Fruit fly (Drosophila melanogaster) whole organism, embryonic: ENCODE data around the gene CG3348.

ENCODE experiments used
- Blimp-1 ChIP-seq: fragments of 200-800 bp; sonication (Bioruptor generic); optimal IDR thresholded peaks from 3 replicates; lab custom pipeline; 2018; ENCODE audit warnings: missing biosample characterization, missing genetic modification characterization, mild to moderate bottlenecking, moderate library complexity, missing genetic modification reagents
- BtbVII ChIP-seq: fragments of 200-800 bp; sonication (Bioruptor generic); optimal IDR thresholded peaks from 3 replicates; lab custom pipeline; 2017; ENCODE audit warnings: missing biosample characterization, mild to moderate bottlenecking, missing genetic modification characterization
- CG10654 ChIP-seq: fragments of 200-800 bp; sonication (Bioruptor generic); optimal IDR thresholded peaks from 2 replicates; lab custom pipeline; 2016; ENCODE audit warnings: missing biosample characterization, missing genetic modification characterization
- CG11456 ChIP-seq: fragments of 200-800 bp; sonication (Bioruptor generic); IDR thresholded peaks from 3 replicates; pipeline ENCODE4 v1.3.6; 2022; ENCODE audit warnings: missing biosample characterization, missing genetic modification characterization
- CG12219 ChIP-seq: fragments of 200-800 bp; sonication (Bioruptor generic); optimal IDR thresholded peaks from 3 replicates; lab custom pipeline; 2018; ENCODE audit warnings: missing biosample characterization, mild to moderate bottlenecking, missing genetic modification characterization
- CG12236 ChIP-seq: fragments of 200-800 bp; sonication (Bioruptor generic); optimal IDR thresholded peaks from 2 replicates; lab custom pipeline; 2016; ENCODE audit warnings: missing biosample characterization, missing genetic modification characterization
- CG1233 ChIP-seq: fragments of 200-800 bp; sonication (Bioruptor generic); optimal IDR thresholded peaks from 4 replicates; lab custom pipeline; 2018; ENCODE audit warnings: missing biosample characterization, mild to moderate bottlenecking, missing genetic modification characterization
- CG14014 ChIP-seq: fragments of 200-800 bp; sonication (Bioruptor generic); IDR thresholded peaks from 2 replicates; pipeline ENCODE4 v1.3.6; 2022; ENCODE audit warnings: missing biosample characterization, missing genetic modification characterization
- CG14667 ChIP-seq: fragments of 200-800 bp; sonication (Bioruptor generic); IDR thresholded peaks from 2 replicates; pipeline ENCODE4 v1.3.6; 2022; ENCODE audit warnings: missing biosample characterization, missing genetic modification characterization
- CG14860 ChIP-seq: fragments of 200-800 bp; sonication (Bioruptor generic); IDR thresholded peaks from 3 replicates; pipeline ENCODE4 v1.3.6; 2022; ENCODE audit warnings: missing biosample characterization, missing genetic modification characterization; ENCODE audit not compliant: partially characterized antibody
- CG15696 ChIP-seq: fragments of 200-800 bp; sonication (Bioruptor generic); optimal IDR thresholded peaks from 2 replicates; lab custom pipeline; 2019; ENCODE audit warnings: missing biosample characterization, mild to moderate bottlenecking, missing genetic modification characterization, moderate library complexity
- CG18619 ChIP-seq: fragments of 200-800 bp; sonication (Bioruptor generic); optimal IDR thresholded peaks from 3 replicates; lab custom pipeline; 2017; ENCODE audit warnings: missing biosample characterization, mild to moderate bottlenecking, missing genetic modification characterization
- CG2116 ChIP-seq: fragments of 200-800 bp; sonication (Bioruptor generic); optimal IDR thresholded peaks from 3 replicates; lab custom pipeline; 2018; ENCODE audit warnings: missing biosample characterization, mild to moderate bottlenecking, missing genetic modification characterization
- CG2712 ChIP-seq: fragments of 200-800 bp; optimal IDR thresholded peaks from 3 replicates; lab custom pipeline; 2019; ENCODE audit warnings: missing biosample characterization, mild to moderate bottlenecking, missing genetic modification characterization, moderate library complexity
- CG31224 ChIP-seq: fragments of 200-800 bp; sonication (Bioruptor generic); IDR thresholded peaks from 2 replicates; pipeline ENCODE4 v1.3.6; 2022; ENCODE audit warnings: missing biosample characterization, missing genetic modification characterization
- CG31365 ChIP-seq: fragments of 200-800 bp; sonication (Bioruptor generic); optimal IDR thresholded peaks from 2 replicates; lab custom pipeline; 2018; ENCODE audit warnings: missing biosample characterization, mild to moderate bottlenecking, missing genetic modification characterization
- CG33557 ChIP-seq: fragments of 200-800 bp; sonication (Bioruptor generic); optimal IDR thresholded peaks from 2 replicates; lab custom pipeline; 2019; ENCODE audit warnings: missing biosample characterization, mild to moderate bottlenecking, missing genetic modification characterization, moderate library complexity
- CG34224 ChIP-seq: fragments of 200-800 bp; sonication (Bioruptor generic); IDR thresholded peaks from 3 replicates; pipeline ENCODE4 v1.3.6; 2022; ENCODE audit warnings: missing biosample characterization, missing genetic modification characterization; ENCODE audit not compliant: partially characterized antibody
- CG4282 ChIP-seq: fragments of 200-800 bp; sonication (Bioruptor generic); optimal IDR thresholded peaks from 2 replicates; lab custom pipeline; 2016; ENCODE audit warnings: missing biosample characterization, missing genetic modification characterization
- CG4404 ChIP-seq: fragments of 200-800 bp; sonication (Bioruptor generic); IDR thresholded peaks from 2 replicates; pipeline ENCODE4 v1.3.6; 2022; ENCODE audit warnings: missing biosample characterization, missing genetic modification characterization
- CG4424 ChIP-seq: fragments of 200-800 bp; sonication (Bioruptor generic); optimal IDR thresholded peaks from 3 replicates; lab custom pipeline; 2016; ENCODE audit warnings: missing biosample characterization, missing genetic modification characterization
- CG4730 ChIP-seq: fragments of 200-800 bp; sonication (Bioruptor generic); IDR thresholded peaks from 2 replicates; pipeline ENCODE4 v1.3.6; 2022; ENCODE audit warnings: missing biosample characterization, missing genetic modification characterization
- CG6689 ChIP-seq: fragments of 200-800 bp; sonication (Bioruptor generic); IDR thresholded peaks from 2 replicates; pipeline ENCODE4 v1.3.6; 2022; ENCODE audit warnings: missing biosample characterization, missing genetic modification characterization
- CG6854 ChIP-seq: fragments of 200-800 bp; sonication (Bioruptor generic); optimal IDR thresholded peaks from 3 replicates; lab custom pipeline; 2017; ENCODE audit warnings: missing biosample characterization, mild to moderate bottlenecking, missing genetic modification characterization
- CG8281 ChIP-seq: fragments of 200-800 bp; sonication (Bioruptor generic); optimal IDR thresholded peaks from 2 replicates; lab custom pipeline; 2018; ENCODE audit warnings: missing biosample characterization, mild to moderate bottlenecking, missing genetic modification characterization, moderate library complexity
- CG8359 ChIP-seq: fragments of 200-800 bp; sonication (Bioruptor generic); optimal IDR thresholded peaks from 2 replicates; lab custom pipeline; 2017; ENCODE audit warnings: missing biosample characterization, mild to moderate bottlenecking, missing genetic modification characterization, borderline replicate concordance
- CG9215 ChIP-seq: fragments of 200-800 bp; sonication (Bioruptor generic); IDR thresholded peaks from 2 replicates; pipeline ENCODE4 v1.3.6; 2022; ENCODE audit warnings: missing biosample characterization, missing genetic modification characterization
- Deaf1 ChIP-seq: fragments of 200-800 bp; optimal IDR thresholded peaks from 3 replicates; lab custom pipeline; 2019; ENCODE audit warnings: missing biosample characterization, mild to moderate bottlenecking, missing genetic modification characterization, moderate library complexity
- Elba2 ChIP-seq: fragments of 200-800 bp; sonication (Bioruptor generic); optimal IDR thresholded peaks from 3 replicates; lab custom pipeline; 2016; ENCODE audit warnings: missing biosample characterization, missing genetic modification characterization
- HmgD ChIP-seq: fragments of 200-800 bp; sonication (Bioruptor generic); optimal IDR thresholded peaks from 3 replicates; lab custom pipeline; 2016; ENCODE audit warnings: missing biosample characterization, missing genetic modification characterization
- Hsf ChIP-seq: fragments of 200-800 bp; sonication (Bioruptor generic); optimal IDR thresholded peaks from 3 replicates; lab custom pipeline; 2016; ENCODE audit warnings: missing biosample characterization, missing genetic modification characterization
- Myb ChIP-seq: fragments of 200-800 bp; sonication (Bioruptor generic); optimal IDR thresholded peaks from 2 replicates; lab custom pipeline; 2016; ENCODE audit warnings: missing biosample characterization, missing genetic modification characterization
- Nf-YB ChIP-seq: fragments of 200-800 bp; sonication (Bioruptor generic); optimal IDR thresholded peaks from 3 replicates; lab custom pipeline; 2019; ENCODE audit warnings: missing biosample characterization, mild to moderate bottlenecking, missing genetic modification characterization, moderate library complexity
- Nf-YC ChIP-seq: fragments of 200-800 bp; optimal IDR thresholded peaks from 3 replicates; lab custom pipeline; 2019; ENCODE audit warnings: missing biosample characterization, mild to moderate bottlenecking, missing genetic modification characterization, moderate library complexity
- Pdp1 ChIP-seq, 2 experiments: fragments of 200-800 bp; sonication (Bioruptor generic); optimal IDR thresholded peaks; 3 replicates each; lab custom pipeline; 2016; ENCODE audit warnings: missing biosample characterization in 2 of 2, missing genetic modification characterization in 2 of 2, mild to moderate bottlenecking in 1 of 2, moderate library complexity in 1 of 2
- az2 ChIP-seq: fragments of 200-800 bp; sonication (Bioruptor generic); optimal IDR thresholded peaks from 3 replicates; lab custom pipeline; 2016; ENCODE audit warnings: missing biosample characterization, missing genetic modification characterization
- bab2 ChIP-seq: fragments of 200-800 bp; sonication (Bioruptor generic); optimal IDR thresholded peaks from 2 replicates; lab custom pipeline; 2016; ENCODE audit warnings: missing biosample characterization, missing genetic modification characterization
- btn ChIP-seq: fragments of 200-800 bp; sonication (Bioruptor generic); optimal IDR thresholded peaks from 2 replicates; lab custom pipeline; 2016; ENCODE audit warnings: missing biosample characterization, missing genetic modification characterization
- chm ChIP-seq: fragments of 200-800 bp; sonication (Bioruptor generic); IDR thresholded peaks from 2 replicates; pipeline ENCODE4 v1.3.6; 2022; ENCODE audit warnings: missing biosample characterization, missing genetic modification characterization
- dmrt99B ChIP-seq: fragments of 200-800 bp; sonication (Bioruptor generic); optimal IDR thresholded peaks from 2 replicates; lab custom pipeline; 2018; ENCODE audit warnings: missing biosample characterization, mild to moderate bottlenecking, missing genetic modification characterization, moderate library complexity
- grn ChIP-seq: fragments of 200-800 bp; sonication (Bioruptor generic); optimal IDR thresholded peaks from 3 replicates; lab custom pipeline; 2017; ENCODE audit warnings: missing biosample characterization, missing genetic modification characterization
- gt ChIP-seq: fragments of 200-800 bp; sonication (Bioruptor generic); IDR thresholded peaks from 2 replicates; pipeline ENCODE4 v1.3.6; 2022; ENCODE audit warnings: missing biosample characterization, missing genetic modification characterization
- h ChIP-seq: fragments of >200 bp; optimal IDR thresholded peaks from 2 replicates; lab custom pipeline; 2017
- pan ChIP-seq, 4 experiments: fragments of >200 bp in 3 of 4; fragments of 200-800 bp in 1 of 4; sonication (Bioruptor generic) in 1 of 4; optimal IDR thresholded peaks in 3 of 4; IDR thresholded peaks in 1 of 4; 2 replicates each; pipeline versions ENCODE4 v1.3.6 to Lab custom; 2017 to 2022; ENCODE audit warnings: missing biosample characterization in 2 of 4, missing genetic modification characterization in 2 of 4, mixed read lengths in 1 of 4
- sd ChIP-seq: fragments of 200-800 bp; sonication (Bioruptor generic); optimal IDR thresholded peaks from 3 replicates; lab custom pipeline; 2018; ENCODE audit warnings: missing biosample characterization, mild to moderate bottlenecking, missing genetic modification characterization, moderate library complexity
- sim ChIP-seq: fragments of 200-800 bp; sonication (Bioruptor generic); IDR thresholded peaks from 2 replicates; pipeline ENCODE4 v1.3.6; 2022; ENCODE audit warnings: missing biosample characterization, missing genetic modification characterization
- so ChIP-seq: fragments of 200-800 bp; sonication (Bioruptor generic); IDR thresholded peaks from 3 replicates; pipeline ENCODE4 v1.3.6; 2022; ENCODE audit warnings: missing biosample characterization, missing genetic modification characterization
- tap ChIP-seq: fragments of 200-800 bp; optimal IDR thresholded peaks from 3 replicates; lab custom pipeline; 2019; ENCODE audit warnings: missing biosample characterization, mild to moderate bottlenecking, missing genetic modification characterization, moderate library complexity
- trem ChIP-seq: fragments of 200-800 bp; optimal IDR thresholded peaks from 3 replicates; lab custom pipeline; 2019; ENCODE audit warnings: missing biosample characterization, mild to moderate bottlenecking, missing genetic modification characterization, moderate library complexity
- ttk ChIP-seq: fragments of 200-800 bp; sonication (Bioruptor generic); IDR thresholded peaks from 2 replicates; pipeline ENCODE4 v2.1.2; 2022; ENCODE audit warnings: missing biosample characterization, missing genetic modification characterization
- zen2 ChIP-seq: fragments of 200-800 bp; sonication (Bioruptor generic); IDR thresholded peaks from 3 replicates; pipeline ENCODE4 v1.3.6; 2022; ENCODE audit warnings: missing biosample characterization, missing genetic modification characterization; ENCODE audit not compliant: partially characterized antibody

Gene CG3348

DNA sequence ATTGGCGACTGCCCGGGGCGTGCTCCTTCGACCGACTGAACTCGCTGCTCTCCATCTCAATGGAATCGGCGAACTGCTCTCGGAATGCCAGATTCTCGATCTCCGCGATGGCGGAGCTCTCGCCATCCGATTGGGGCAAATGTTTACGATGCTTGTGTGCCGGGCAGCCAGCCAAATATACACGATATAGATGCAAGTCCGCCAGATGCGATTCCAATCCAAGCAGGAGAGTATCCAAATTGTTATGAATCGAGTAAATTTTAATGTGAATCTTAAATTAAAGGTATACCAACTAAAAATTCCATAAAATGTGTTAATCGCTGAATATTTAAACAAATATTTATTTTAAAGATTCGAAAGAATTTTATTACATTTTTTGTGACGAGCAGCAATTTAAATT, 44.1 kb downstream of the CG3348 start, which contains the start of gene CG5984:
CG5984 (minus strand) TSS at position 101 of the 400 bp plus-strand sequence.
- TF ChIP-seq CG18619 (GFP tag; lab: Kevin White, UChicago), result no peak
- no peak for TF ChIP-seq sim (GFP tag; lab: Robert Waterston, UW)
- TF ChIP-seq sd (tag; lab: Kevin White, UChicago), result peak; percentile 88
- no peak for TF ChIP-seq CG31224 (GFP tag; lab: Robert Waterston, UW)
- no peak for TF ChIP-seq CG4282 (GFP tag; lab: Kevin White, UChicago)
- peak; percentile 32 for TF ChIP-seq Deaf1 (tag; lab: Kevin White, UChicago)
- TF ChIP-seq so, result no peak
- no peak for TF ChIP-seq HmgD
- no peak for TF ChIP-seq Nf-YB (GFP tag; lab: Kevin White, UChicago)
- no peak for TF ChIP-seq CG14014 (GFP tag; lab: Robert Waterston, UW)
- no peak for TF ChIP-seq Elba2 (GFP tag; lab: Kevin White, UChicago)
- no peak for TF ChIP-seq CG1233 (GFP tag; lab: Kevin White, UChicago)
- TF ChIP-seq Hsf, result no peak
- no peak for TF ChIP-seq CG31365 (tag; lab: Kevin White, UChicago)
- no peak for TF ChIP-seq CG4730 (GFP tag; lab: Robert Waterston, UW)
- TF ChIP-seq chm (GFP tag; lab: Robert Waterston, UW), result no peak
- TF ChIP-seq Nf-YC (tag; lab: Kevin White, UChicago), result peak; percentile 37
- TF ChIP-seq zen2 (GFP tag; lab: Robert Waterston, UW), result no peak
- no peak for TF ChIP-seq CG8359 (GFP tag; lab: Kevin White, UChicago)
- no peak for TF ChIP-seq CG6854 (GFP tag; lab: Kevin White, UChicago)
- TF ChIP-seq h, result no peak
- no peak for TF ChIP-seq CG33557
- TF ChIP-seq CG2712, result no peak
- no peak for TF ChIP-seq CG34224 (GFP tag; lab: Robert Waterston, UW)
- no peak for TF ChIP-seq Myb (GFP tag; lab: Kevin White, UChicago)
- no peak for TF ChIP-seq dmrt99B (tag; lab: Kevin White, UChicago)
- TF ChIP-seq, all 482 proteins: peak for 3

DNA sequence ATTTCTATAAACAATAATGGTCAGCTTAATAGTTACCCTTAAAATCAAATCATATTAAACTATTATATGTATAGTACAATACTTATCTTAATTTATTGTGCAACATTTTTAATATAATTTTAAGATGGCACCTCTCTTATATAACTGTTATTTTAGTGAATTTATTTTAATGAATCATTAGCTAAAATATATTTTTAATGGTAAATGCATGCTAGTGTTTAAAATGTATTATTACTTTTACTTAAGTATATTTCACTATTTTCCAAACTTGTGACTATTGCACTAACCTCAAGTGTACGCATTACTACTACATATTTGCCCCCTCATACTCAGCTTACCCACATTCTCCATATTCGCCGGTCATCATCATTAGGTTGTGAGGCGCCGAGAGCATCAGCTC, 45.7 kb downstream of the CG3348 start:
- TF ChIP-seq Blimp-1 (GFP tag; lab: Kevin White, UChicago), result peak; percentile 88
- no peak for TF ChIP-seq CG14860 (GFP tag; lab: Robert Waterston, UW)
- TF ChIP-seq Nf-YB (GFP tag; lab: Kevin White, UChicago), result peak; percentile 71
- TF ChIP-seq CG10654 (GFP tag; lab: Kevin White, UChicago), result peak; percentile 33
- peak; percentile 91 for TF ChIP-seq tap (tag; lab: Kevin White, UChicago)
- peak; percentile 38 for TF ChIP-seq CG2116 (GFP tag; lab: Kevin White, UChicago)
- peak; percentile 77 for TF ChIP-seq CG15696
- TF ChIP-seq trem, result peak; percentile 87
- TF ChIP-seq BtbVII (GFP tag; lab: Kevin White, UChicago), result peak; percentile 69
- peak; percentile 42 for TF ChIP-seq CG4424 (GFP tag; lab: Kevin White, UChicago)
- TF ChIP-seq CG8281 (tag; lab: Kevin White, UChicago), result peak; percentile 57
- no peak for TF ChIP-seq bab2
- no peak for TF ChIP-seq CG12236 (GFP tag; lab: Kevin White, UChicago)
- TF ChIP-seq ttk (GFP tag; lab: Robert Waterston, UW), result peak; percentile 52; the same call in 1 of the 2 replicates
- peak in 1 of 2 experiments; percentile 32 for TF ChIP-seq Pdp1 (GFP tag; optimal IDR thresholded peaks at IDR 0.05; lab: Kevin White, UChicago)
- no peak for TF ChIP-seq btn
- TF ChIP-seq gt, result no peak
- TF ChIP-seq CG9215, result 0 out of 2 replicates have a peak, but pooled peaks have one; percentile 19
- no peak for TF ChIP-seq CG11456
- no peak for TF ChIP-seq CG4404 (GFP tag; lab: Robert Waterston, UW)
- peak; percentile 61 for TF ChIP-seq CG12219 (GFP tag; lab: Kevin White, UChicago)
- TF ChIP-seq CG14667 (GFP tag; lab: Robert Waterston, UW), result peak; percentile 24; the same call in 1 of the 2 replicates
- peak; percentile 67 for TF ChIP-seq az2 (GFP tag; lab: Kevin White, UChicago)
- TF ChIP-seq pan (optimal IDR thresholded peaks at IDR 0.05; lab: Kevin White, UChicago), result no peak
- peak in 1 of 2 experiments; percentile 81 for TF ChIP-seq pan (GFP tag; optimal IDR thresholded peaks at IDR 0.05 in 1 of 2, IDR thresholded peaks at IDR 0.05 in 1 of 2)
- TF ChIP-seq grn (GFP tag; lab: Kevin White, UChicago), result no peak
- peak; percentile 79 for TF ChIP-seq CG6689
